Fruit fly (Drosophila melanogaster) whole organism, prepupa: ENCODE data around the gene Notum.

ENCODE experiments used
- Blimp-1 ChIP-seq: fragments of 200-800 bp; sonication (Bioruptor generic); optimal IDR thresholded peaks from 3 replicates; lab custom pipeline; 2017; ENCODE audit warnings: missing biosample characterization, missing genetic modification characterization, mild to moderate bottlenecking, moderate library complexity, missing genetic modification reagents
- CG10631 ChIP-seq: fragments of 200-800 bp; sonication (Bioruptor generic); optimal IDR thresholded peaks from 2 replicates; lab custom pipeline; 2016; ENCODE audit warnings: missing biosample characterization, missing genetic modification characterization
- CG10669 ChIP-seq: fragments of 200-800 bp; sonication (Bioruptor generic); optimal IDR thresholded peaks from 3 replicates; lab custom pipeline; 2018; ENCODE audit warnings: missing biosample characterization, mild to moderate bottlenecking, missing genetic modification characterization, moderate library complexity
- CG11294 ChIP-seq: fragments of 200-800 bp; sonication (Bioruptor generic); IDR thresholded peaks from 2 replicates; pipeline ENCODE4 v1.3.6; 2022; ENCODE audit warnings: missing biosample characterization, missing genetic modification characterization
- CG11762 ChIP-seq: fragments of 200-800 bp; sonication (Bioruptor generic); optimal IDR thresholded peaks from 3 replicates; lab custom pipeline; 2016; ENCODE audit warnings: missing biosample characterization, missing genetic modification characterization; ENCODE audit not compliant: insufficient read depth
- CG11902 ChIP-seq: fragments of 200-800 bp; sonication (Bioruptor generic); optimal IDR thresholded peaks from 3 replicates; lab custom pipeline; 2016; ENCODE audit warnings: missing biosample characterization, missing genetic modification characterization
- CG15336 ChIP-seq: fragments of 200-800 bp; sonication (Bioruptor generic); IDR thresholded peaks from 2 replicates; pipeline ENCODE4 v1.3.6; 2022; ENCODE audit warnings: missing biosample characterization, missing genetic modification characterization
- CG1621 ChIP-seq: fragments of 200-800 bp; sonication (Bioruptor generic); optimal IDR thresholded peaks from 3 replicates; lab custom pipeline; 2018; ENCODE audit warnings: missing biosample characterization, mild to moderate bottlenecking, missing genetic modification characterization
- CG16779 ChIP-seq: fragments of 200-800 bp; sonication (Bioruptor generic); optimal IDR thresholded peaks from 3 replicates; lab custom pipeline; 2017; ENCODE audit warnings: missing biosample characterization, mild to moderate bottlenecking, missing genetic modification characterization
- CG31627 ChIP-seq: fragments of 200-800 bp; sonication (Bioruptor generic); optimal IDR thresholded peaks from 3 replicates; lab custom pipeline; 2016; ENCODE audit warnings: missing biosample characterization, missing genetic modification characterization
- CG34406 ChIP-seq: fragments of 200-800 bp; sonication (Bioruptor generic); optimal IDR thresholded peaks from 3 replicates; lab custom pipeline; 2016; ENCODE audit warnings: missing biosample characterization, missing genetic modification characterization
- CG3919 ChIP-seq: fragments of 200-800 bp; sonication (Bioruptor generic); optimal IDR thresholded peaks from 3 replicates; lab custom pipeline; 2016; ENCODE audit warnings: missing biosample characterization, missing genetic modification characterization
- CG6276 ChIP-seq: fragments of 200-800 bp; sonication (Bioruptor generic); optimal IDR thresholded peaks from 2 replicates; lab custom pipeline; 2017; ENCODE audit warnings: missing biosample characterization, mild to moderate bottlenecking, missing genetic modification characterization
- CG6792 ChIP-seq: fragments of 200-800 bp; sonication (Bioruptor generic); optimal IDR thresholded peaks from 3 replicates; lab custom pipeline; 2016; ENCODE audit warnings: missing biosample characterization, missing genetic modification characterization
- CG6808 ChIP-seq: fragments of 200-800 bp; sonication (Bioruptor generic); optimal IDR thresholded peaks from 3 replicates; lab custom pipeline; 2017; ENCODE audit warnings: missing biosample characterization, missing genetic modification characterization, mild to moderate bottlenecking, moderate library complexity, missing genetic modification reagents
- CG8319 ChIP-seq: fragments of 200-800 bp; sonication (Bioruptor generic); optimal IDR thresholded peaks from 3 replicates; lab custom pipeline; 2016; ENCODE audit warnings: missing biosample characterization, missing genetic modification characterization
- CG8632 ChIP-seq: fragments of 200-800 bp; sonication (Bioruptor generic); optimal IDR thresholded peaks from 3 replicates; lab custom pipeline; 2016; ENCODE audit warnings: missing biosample characterization, missing genetic modification characterization
- CG9139 ChIP-seq: fragments of 200-800 bp; sonication (Bioruptor generic); optimal IDR thresholded peaks from 3 replicates; lab custom pipeline; 2017; ENCODE audit warnings: missing biosample characterization, mild to moderate bottlenecking, missing genetic modification characterization
- Eip75B ChIP-seq: fragments of 200-800 bp; sonication (Bioruptor generic); optimal IDR thresholded peaks from 3 replicates; lab custom pipeline; 2016; ENCODE audit warnings: missing biosample characterization, missing genetic modification characterization
- Eip78C ChIP-seq: fragments of 200-800 bp; sonication (Bioruptor generic); peaks from one replicate; lab custom pipeline; 2016; ENCODE audit warnings: missing biosample characterization, missing genetic modification characterization
- Ets21C ChIP-seq: fragments of 200-800 bp; sonication (Bioruptor generic); optimal IDR thresholded peaks from 3 replicates; lab custom pipeline; 2016; ENCODE audit warnings: missing biosample characterization, missing genetic modification characterization
- Ets96B ChIP-seq: fragments of 200-800 bp; optimal IDR thresholded peaks from 2 replicates; lab custom pipeline; 2019; ENCODE audit warnings: missing biosample characterization, mild to moderate bottlenecking, missing genetic modification characterization, moderate library complexity
- Gug ChIP-seq: fragments of 200-800 bp; sonication (Bioruptor generic); IDR thresholded peaks from 2 replicates; pipeline ENCODE4 v1.3.6; 2022; ENCODE audit warnings: missing biosample characterization, missing genetic modification characterization
- Hr38 ChIP-seq: sonication (Bioruptor generic); optimal IDR thresholded peaks from 2 replicates; lab custom pipeline; 2016; ENCODE audit warnings: missing biosample characterization, missing genetic modification characterization
- Hr39 ChIP-seq: fragments of 200-800 bp; sonication (Bioruptor generic); optimal IDR thresholded peaks from 2 replicates; lab custom pipeline; 2016; ENCODE audit warnings: missing biosample characterization, missing genetic modification characterization
- OdsH ChIP-seq: fragments of 200-800 bp; sonication (Bioruptor generic); optimal IDR thresholded peaks from 3 replicates; lab custom pipeline; 2016; ENCODE audit warnings: missing biosample characterization, missing genetic modification characterization
- Smox ChIP-seq: fragments of 200-800 bp; sonication (Bioruptor generic); optimal IDR thresholded peaks from 3 replicates; lab custom pipeline; 2016; ENCODE audit warnings: missing biosample characterization, missing genetic modification characterization
- Sox102F ChIP-seq: fragments of 200-800 bp; sonication (Bioruptor generic); optimal IDR thresholded peaks from 2 replicates; lab custom pipeline; 2016; ENCODE audit warnings: missing biosample characterization, mild to moderate bottlenecking, missing genetic modification characterization
- Sox14 ChIP-seq: fragments of 200-800 bp; sonication (Bioruptor generic); optimal IDR thresholded peaks from 3 replicates; lab custom pipeline; 2016; ENCODE audit warnings: missing biosample characterization, missing genetic modification characterization
- achi ChIP-seq: fragments of 200-800 bp; sonication (Bioruptor generic); optimal IDR thresholded peaks from 3 replicates; lab custom pipeline; 2016; ENCODE audit warnings: missing biosample characterization, missing genetic modification characterization
- acj6 ChIP-seq: fragments of 200-800 bp; sonication (Bioruptor generic); optimal IDR thresholded peaks from 3 replicates; lab custom pipeline; 2016; ENCODE audit warnings: missing biosample characterization, missing genetic modification characterization
- cyc ChIP-seq: fragments of 200-800 bp; sonication (Bioruptor generic); optimal IDR thresholded peaks from 3 replicates; lab custom pipeline; 2016; ENCODE audit warnings: missing biosample characterization, missing genetic modification characterization
- dsx ChIP-seq: fragments of 200-800 bp; optimal IDR thresholded peaks from 3 replicates; lab custom pipeline; 2019; ENCODE audit warnings: missing biosample characterization, mild to moderate bottlenecking, missing genetic modification characterization, moderate library complexity; ENCODE audit not compliant: poor library complexity, severe bottlenecking
- eg ChIP-seq: fragments of 200-800 bp; sonication (Bioruptor generic); IDR thresholded peaks from 3 replicates; pipeline ENCODE4 v1.3.6; 2022; ENCODE audit warnings: missing biosample characterization, missing genetic modification characterization
- esn ChIP-seq: fragments of 200-800 bp; sonication (Bioruptor generic); optimal IDR thresholded peaks from 2 replicates; lab custom pipeline; 2016; ENCODE audit warnings: missing biosample characterization, mild to moderate bottlenecking, missing genetic modification characterization, moderate library complexity
- fd59A ChIP-seq: fragments of 200-800 bp; sonication (Bioruptor generic); optimal IDR thresholded peaks from 2 replicates; lab custom pipeline; 2017; ENCODE audit warnings: missing biosample characterization, mild to moderate bottlenecking, missing genetic modification characterization, missing genetic modification reagents
- fd85E ChIP-seq: fragments of 200-800 bp; sonication (Bioruptor generic); optimal IDR thresholded peaks from 3 replicates; lab custom pipeline; 2016; ENCODE audit warnings: missing biosample characterization, missing genetic modification characterization
- fkh ChIP-seq: fragments of 200-800 bp; sonication (Bioruptor generic); optimal IDR thresholded peaks from 3 replicates; lab custom pipeline; 2017; ENCODE audit warnings: missing biosample characterization, mild to moderate bottlenecking, missing genetic modification characterization, moderate library complexity
- lz ChIP-seq: fragments of 200-800 bp; sonication (Bioruptor generic); optimal IDR thresholded peaks from 3 replicates; lab custom pipeline; 2016; ENCODE audit warnings: missing biosample characterization, missing genetic modification characterization
- net ChIP-seq: fragments of 200-800 bp; sonication (Bioruptor generic); optimal IDR thresholded peaks from 3 replicates; lab custom pipeline; 2016; ENCODE audit warnings: missing biosample characterization, missing genetic modification characterization
- pdm3 ChIP-seq: fragments of 200-800 bp; sonication (Bioruptor generic); optimal IDR thresholded peaks from 3 replicates; lab custom pipeline; 2016; ENCODE audit warnings: missing biosample characterization, missing genetic modification characterization
- salr ChIP-seq, 2 experiments: fragments of 200-800 bp; sonication (Bioruptor generic); optimal IDR thresholded peaks; 3 replicates each; lab custom pipeline; 2016 to 2018; ENCODE audit warnings: missing biosample characterization in 2 of 2, missing genetic modification characterization in 2 of 2, mild to moderate bottlenecking in 1 of 2
- spab ChIP-seq: fragments of 200-800 bp; sonication (Bioruptor generic); optimal IDR thresholded peaks from 2 replicates; lab custom pipeline; 2017; ENCODE audit warnings: missing biosample characterization, mild to moderate bottlenecking, missing genetic modification characterization, missing genetic modification reagents
- ss ChIP-seq, 2 experiments: fragments of 200-800 bp; sonication (Bioruptor generic); optimal IDR thresholded peaks; 2 replicates in 1 of 2; 3 replicates in 1 of 2; lab custom pipeline; 2017 to 2018; ENCODE audit warnings: mild to moderate bottlenecking in 2 of 2, missing biosample characterization in 2 of 2, missing genetic modification characterization in 2 of 2, moderate library complexity in 1 of 2
- svp ChIP-seq: fragments of 200-800 bp; sonication (Bioruptor generic); peaks from one replicate; lab custom pipeline; 2016; ENCODE audit warnings: missing biosample characterization, missing genetic modification characterization
- topi ChIP-seq: fragments of 200-800 bp; sonication (Bioruptor generic); optimal IDR thresholded peaks from 3 replicates; lab custom pipeline; 2016; ENCODE audit warnings: missing biosample characterization, missing genetic modification characterization
- vri ChIP-seq: fragments of 200-800 bp; sonication (Bioruptor generic); optimal IDR thresholded peaks from 3 replicates; lab custom pipeline; 2016; ENCODE audit warnings: missing biosample characterization, mild to moderate bottlenecking, missing genetic modification characterization

The Notum gene

DNA sequence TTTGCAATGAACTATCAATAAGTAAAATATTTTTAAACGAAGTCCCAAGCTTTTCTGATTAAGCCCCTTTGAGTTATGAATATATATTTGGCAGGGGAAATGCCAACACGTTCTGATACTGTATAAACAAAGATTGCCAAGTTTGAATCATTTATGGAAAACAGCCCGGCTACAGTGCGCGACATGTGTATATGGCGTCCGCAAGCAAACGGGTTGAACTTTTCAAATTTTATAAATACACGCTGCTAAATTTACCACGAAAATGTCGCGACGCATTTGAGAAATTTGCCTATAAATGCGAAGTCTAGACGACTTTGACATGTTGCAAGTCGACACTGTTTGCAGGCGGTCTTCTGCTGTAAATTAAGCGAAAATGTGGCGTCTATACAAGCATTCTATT, 24.8 kb downstream of the Notum start (continued):
- peak; percentile 55 for TF ChIP-seq CG11902 (GFP tag; lab: Kevin White, UChicago)
- TF ChIP-seq dsx = no peak
- TF ChIP-seq pdm3 = peak; percentile 80
- TF ChIP-seq CG8319 = peak; percentile 52
- peak; percentile 50 to 77 for TF ChIP-seq salr (GFP tag; optimal IDR thresholded peaks at IDR 0.05; lab: Kevin White, UChicago)
- peak; percentile 14 for TF ChIP-seq fkh (GFP tag; lab: Kevin White, UChicago)
- peak; percentile 80 for TF ChIP-seq Hr39
- peak; percentile 60 for TF ChIP-seq OdsH (GFP tag; lab: Kevin White, UChicago)
- peak; percentile 62 for TF ChIP-seq CG8632 (GFP tag; lab: Kevin White, UChicago)
- TF ChIP-seq CG34406 (GFP tag; lab: Kevin White, UChicago) = peak; percentile 64
- peak; percentile 88 for TF ChIP-seq svp (GFP tag; lab: Kevin White, UChicago)
- peak; percentile 65 for TF ChIP-seq Smox
- peak; percentile 80 for TF ChIP-seq Sox14 (GFP tag; lab: Kevin White, UChicago)
- peak; percentile 83 for TF ChIP-seq topi (GFP tag; lab: Kevin White, UChicago)
- TF ChIP-seq CG1621 (tag; lab: Kevin White, UChicago) = peak; percentile 74
- peak; percentile 39 for TF ChIP-seq CG11762 (GFP tag; lab: Kevin White, UChicago)
- no peak for TF ChIP-seq fd85E (GFP tag; lab: Kevin White, UChicago)
- TF ChIP-seq Eip78C (GFP tag; lab: Kevin White, UChicago) = peak; percentile 91
- TF ChIP-seq vri (GFP tag; lab: Kevin White, UChicago) = peak; percentile 33
- TF ChIP-seq CG16779 (tag; lab: Kevin White, UChicago) = peak; percentile 16
- TF ChIP-seq fd59A (GFP tag; lab: Kevin White, UChicago) = peak; percentile 59
- TF ChIP-seq Sox102F (GFP tag; lab: Kevin White, UChicago) = peak; percentile 81
- TF ChIP-seq Hr38 (GFP tag; lab: Kevin White, UChicago) = no peak
- TF ChIP-seq Blimp-1 (GFP tag; lab: Kevin White, UChicago) = peak; percentile 41
- peak; percentile 45 to 80 for TF ChIP-seq ss (GFP tag; optimal IDR thresholded peaks at IDR 0.05; lab: Kevin White, UChicago)
- peak; percentile 71 for TF ChIP-seq CG10669 (GFP tag; lab: Kevin White, UChicago)
- peak; percentile 66 for TF ChIP-seq spab (GFP tag; lab: Kevin White, UChicago)
- TF ChIP-seq Ets96B (tag; lab: Kevin White, UChicago) = peak; percentile 65
- peak; percentile 59 for TF ChIP-seq CG6792 (GFP tag; lab: Kevin White, UChicago)
- peak; percentile 34; the same call in 1 of the 2 replicates for TF ChIP-seq Gug (GFP tag; lab: Robert Waterston, UW)
- TF ChIP-seq esn = peak; percentile 80
- TF ChIP-seq CG6808 (GFP tag; lab: Kevin White, UChicago) = peak; percentile 68
- TF ChIP-seq CG31627 (GFP tag; lab: Kevin White, UChicago) = peak; percentile 81
- TF ChIP-seq CG6276 (GFP tag; lab: Kevin White, UChicago) = peak; percentile 50

dm6 chr3L:16048722-16049459, 25.6 kb downstream of the Notum start:
- TF ChIP-seq CG15336 (GFP tag; lab: Robert Waterston, UW) = no peak
- TF ChIP-seq CG6808 (GFP tag; lab: Kevin White, UChicago) = no peak
- no peak for TF ChIP-seq CG9139
- no peak for TF ChIP-seq net (GFP tag; lab: Kevin White, UChicago)
- no peak for TF ChIP-seq achi (GFP tag; lab: Kevin White, UChicago)
- TF ChIP-seq eg (GFP tag; lab: Robert Waterston, UW) = no peak
- no peak for TF ChIP-seq Gug (GFP tag; lab: Robert Waterston, UW)
- no peak for TF ChIP-seq topi (GFP tag; lab: Kevin White, UChicago)
- no peak for TF ChIP-seq CG11902 (GFP tag; lab: Kevin White, UChicago)
- TF ChIP-seq Ets21C (GFP tag; lab: Kevin White, UChicago) = no peak
- no peak for TF ChIP-seq CG31627 (GFP tag; lab: Kevin White, UChicago)
- peak; percentile 18 for TF ChIP-seq Eip78C (GFP tag; lab: Kevin White, UChicago)
- TF ChIP-seq CG10631 = no peak
- TF ChIP-seq CG6792 (GFP tag; lab: Kevin White, UChicago) = no peak
- TF ChIP-seq Blimp-1 (GFP tag; lab: Kevin White, UChicago) = no peak
- TF ChIP-seq spab (GFP tag; lab: Kevin White, UChicago) = no peak
- no peak for TF ChIP-seq pdm3
- TF ChIP-seq Ets96B (tag; lab: Kevin White, UChicago) = peak; percentile 37
- TF ChIP-seq CG11294 (GFP tag; lab: Robert Waterston, UW) = no peak
- TF ChIP-seq Eip75B (GFP tag; lab: Kevin White, UChicago) = no peak
- TF ChIP-seq lz (GFP tag; lab: Kevin White, UChicago) = no peak
- no peak for TF ChIP-seq CG16779 (tag; lab: Kevin White, UChicago)
- peak in 1 of 2 experiments; percentile 19 for TF ChIP-seq ss (GFP tag; optimal IDR thresholded peaks at IDR 0.05; lab: Kevin White, UChicago)
- no peak for TF ChIP-seq CG3919 (GFP tag; lab: Kevin White, UChicago)
- TF ChIP-seq acj6 = no peak
- TF ChIP-seq Sox102F (GFP tag; lab: Kevin White, UChicago) = no peak
- no peak for TF ChIP-seq cyc (GFP tag; lab: Kevin White, UChicago)
- TF ChIP-seq CG8632 (GFP tag; lab: Kevin White, UChicago) = no peak
- TF ChIP-seq fkh (GFP tag; lab: Kevin White, UChicago) = no peak
